Worm (Caenorhabditis elegans): ENCODE data around the gene folr-1.

Gene folr-1

ce11 chrX:9958561-9958960 lies 39.5 kb downstream of the folr-1 start, which contains the start of gene ZC506.1 (continued):
- peak; percentile 79 to 92 for TF ChIP-seq lsy-2 (tag; optimal IDR thresholded peaks at IDR 0.05)
- peak; percentile 91 for TF ChIP-seq egl-43 (GFP tag; IDR thresholded peaks at IDR 0.05)
- peak; percentile 62 for TF ChIP-seq dpl-1 (GFP tag; optimal IDR thresholded peaks at IDR 0.05)
- no peak for TF ChIP-seq Y48G9A.11 (GFP tag; IDR thresholded peaks at IDR 0.05)
- no peak for TF ChIP-seq ceh-82 (tag; optimal IDR thresholded peaks at IDR 0.05)
- TF ChIP-seq ceh-20 (GFP tag; IDR thresholded peaks at IDR 0.05) = peak; percentile 76; the same call in 1 of the 2 replicates
- TF ChIP-seq nhr-237 (tag; optimal IDR thresholded peaks at IDR 0.05) = no peak
- TF ChIP-seq lin-38 (GFP tag; IDR thresholded peaks at IDR 0.05) = peak; percentile 99
- peak; percentile 92 for TF ChIP-seq ctbp-1 (GFP tag; IDR thresholded peaks at IDR 0.05)
- TF ChIP-seq F10B5.3 (tag; optimal IDR thresholded peaks at IDR 0.05) = peak; percentile 65
- no peak for TF ChIP-seq F44E2.7 (GFP tag; IDR thresholded peaks at IDR 0.05)
- TF ChIP-seq madf-5 (GFP tag; IDR thresholded peaks at IDR 0.05) = no peak
- 0 out of 2 replicates have a peak, but pooled peaks have one; percentile 42 for TF ChIP-seq dmd-8 (GFP tag; IDR thresholded peaks at IDR 0.05)
- TF ChIP-seq mxl-2 (GFP tag; conservative IDR thresholded peaks at IDR 0.05) = peak; percentile 74; the same call in 1 of the 2 replicates
- no peak for TF ChIP-seq snpc-4 (tag; optimal IDR thresholded peaks at IDR 0.05)
- TF ChIP-seq gei-8 (GFP tag; optimal IDR thresholded peaks at IDR 0.05) = peak; percentile 22
- no peak for TF ChIP-seq lin-15B (tag; optimal IDR thresholded peaks at IDR 0.05)
- TF ChIP-seq daf-19 (GFP tag; conservative IDR thresholded peaks at IDR 0.05) = no peak
- TF ChIP-seq ceh-32 (tag; optimal IDR thresholded peaks at IDR 0.05; ENCODE audit: poor library complexity) = no peak
- TF ChIP-seq dve-1 (tag; optimal IDR thresholded peaks at IDR 0.05; ENCODE audit: insufficient read depth) = peak; percentile 98
- TF ChIP-seq unc-130 (GFP tag; optimal IDR thresholded peaks at IDR 0.05) = no peak
- TF ChIP-seq zfp-3 (GFP tag; conservative IDR thresholded peaks at IDR 0.05) = peak; percentile 79
- peak; percentile 43 to 67 for TF ChIP-seq daf-16 (GFP tag; optimal IDR thresholded peaks at IDR 0.05)
- TF ChIP-seq daf-16 (tag; optimal IDR thresholded peaks at IDR 0.05) = peak; percentile 87
- TF ChIP-seq lin-29 (GFP tag; IDR thresholded peaks at IDR 0.05) = 0 out of 2 replicates have a peak, but pooled peaks have one; percentile 11
- no peak for TF ChIP-seq daf-12 (tag; optimal IDR thresholded peaks at IDR 0.05)
- TF ChIP-seq ZK337.2 (GFP tag; IDR thresholded peaks at IDR 0.05) = no peak
- TF ChIP-seq nhr-10 (tag; optimal IDR thresholded peaks at IDR 0.05) = peak; percentile 86
- TF ChIP-seq D1046.2 (GFP tag; IDR thresholded peaks at IDR 0.05) = no peak
- no peak for TF ChIP-seq skn-1 (tag; optimal IDR thresholded peaks at IDR 0.05)
- TF ChIP-seq spr-1 (tag; optimal IDR thresholded peaks at IDR 0.05) = peak; percentile 91
- peak; percentile 67 for TF ChIP-seq arid-1 (GFP tag; conservative IDR thresholded peaks at IDR 0.05)
- no peak for TF ChIP-seq nhr-41 (GFP tag; IDR thresholded peaks at IDR 0.05)
- TF ChIP-seq rbr-2 (tag; optimal IDR thresholded peaks at IDR 0.05) = peak; percentile 97
- no peak for TF ChIP-seq zip-11 (GFP tag; IDR thresholded peaks at IDR 0.05)
- peak; percentile 93 for TF ChIP-seq tra-1 (GFP tag; IDR thresholded peaks at IDR 0.05)
- peak; percentile 73 for TF ChIP-seq spr-3 (GFP tag; optimal IDR thresholded peaks at IDR 0.05)
- peak; percentile 84 for TF ChIP-seq ceh-28 (tag; optimal IDR thresholded peaks at IDR 0.05)

ce11 chrX:9962535-9962934 lies 43.4 kb downstream of the folr-1 start:
- no peak for TF ChIP-seq lin-13 (GFP tag; optimal IDR thresholded peaks at IDR 0.05)
- TF ChIP-seq aha-1 (tag) = peak; percentile 22
- TF ChIP-seq unc-62 (GFP tag; optimal IDR thresholded peaks at IDR 0.05 in 1 of 2) = peak in 1 of 2 experiments; percentile 92
- no peak for TF ChIP-seq unc-62 (tag; optimal IDR thresholded peaks at IDR 0.05)

Data from whole organism, L4 larva.